Worm (Caenorhabditis elegans) whole organism, L1 larva: ENCODE data around the gene srt-59.

Experiments
- C34B4.2 ChIP-seq: sonication (generic microtip); optimal IDR thresholded peaks from 2 replicates; lab custom pipeline; 2017; ENCODE audit warnings: mild to moderate bottlenecking, missing genetic modification characterization, missing compliant biosample characterization
- nhr-28 ChIP-seq: fragments of 150-350 bp; optimal IDR thresholded peaks from 2 replicates; lab custom pipeline; 2014; ENCODE audit warnings: missing biosample characterization, missing genetic modification characterization
- nhr-47 ChIP-seq: sonication (generic microtip); optimal IDR thresholded peaks from 2 replicates; lab custom pipeline; 2016; ENCODE audit warnings: mild to moderate bottlenecking, missing genetic modification characterization, moderate library complexity, missing compliant biosample characterization
- nhr-77 ChIP-seq: fragments of 150-350 bp; optimal IDR thresholded peaks from 2 replicates; lab custom pipeline; 2014; ENCODE audit warnings: missing biosample characterization, missing genetic modification characterization
- snu-23 ChIP-seq: sonication (generic microtip); optimal IDR thresholded peaks from 2 replicates; lab custom pipeline; 2016; ENCODE audit warnings: missing genetic modification characterization, missing compliant biosample characterization
- sptf-1 ChIP-seq: fragments of 150-350 bp; optimal IDR thresholded peaks from 2 replicates; lab custom pipeline; 2014; ENCODE audit warnings: missing biosample characterization, missing genetic modification characterization

DNA sequence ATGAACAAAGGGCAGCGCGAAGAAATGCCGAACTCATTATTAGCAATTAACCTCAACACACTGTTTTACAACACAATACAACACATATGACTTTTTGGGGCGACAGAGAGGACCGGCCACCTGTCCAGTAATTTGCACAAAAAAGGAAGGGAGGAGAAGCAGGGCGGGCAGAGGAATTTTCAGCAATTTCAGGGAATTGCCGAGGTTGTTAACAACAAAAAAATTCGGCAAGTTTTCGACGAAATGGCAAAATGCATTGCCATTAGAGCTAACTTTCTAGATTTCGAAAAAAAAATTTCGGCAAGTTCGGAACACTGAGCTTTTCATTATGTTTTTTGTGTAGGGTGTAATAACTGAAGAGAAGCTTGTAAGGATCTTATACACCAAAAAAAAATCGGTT, 37.5 kb downstream of the srt-59 start:
- TF ChIP-seq nhr-77 (tag; lab: Kevin White, UChicago) (no peak), sptf-1 (tag; lab: Kevin White, UChicago) (no peak), snu-23 (no peak), C34B4.2 (tag; lab: Kevin White, UChicago) (no peak), nhr-28 (no peak), nhr-47 (tag; lab: Kevin White, UChicago) (no peak)
